Fruit fly (Drosophila melanogaster): ENCODE data around the gene Polr1B.

The Polr1B gene

DNA sequence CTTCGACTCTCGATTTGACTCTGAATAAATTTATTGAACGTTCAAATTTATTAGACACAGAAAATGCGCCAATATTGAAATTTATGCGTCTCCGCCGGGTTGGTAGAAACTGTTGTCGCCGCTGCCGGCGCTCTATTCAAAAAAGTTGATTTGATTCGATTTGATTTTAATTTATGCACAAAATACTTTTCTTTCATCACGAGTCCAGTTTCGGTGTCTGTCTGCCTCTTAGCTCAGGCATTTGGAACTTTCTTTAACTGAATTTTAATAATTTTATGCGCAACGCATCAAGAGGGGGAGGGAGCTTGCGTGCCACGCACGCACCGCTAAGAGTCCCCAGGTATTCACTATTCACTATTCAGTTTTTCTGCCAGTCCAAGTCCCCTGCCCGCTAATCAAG is 33.4 kb downstream of the Polr1B start:
- TF ChIP-seq CG33017 (tag; optimal IDR thresholded peaks at IDR 0.05) = no peak
- no peak for TF ChIP-seq Hr96 (GFP tag; optimal IDR thresholded peaks at IDR 0.05)
- TF ChIP-seq cic (GFP tag; optimal IDR thresholded peaks at IDR 0.05) = no peak
- no peak for TF ChIP-seq cnc (optimal IDR thresholded peaks at IDR 0.05)
- no peak for TF ChIP-seq bab1 (GFP tag; optimal IDR thresholded peaks at IDR 0.05)
- no peak for TF ChIP-seq CG12768 (GFP tag; optimal IDR thresholded peaks at IDR 0.05)
- TF ChIP-seq Crg-1 (GFP tag; optimal IDR thresholded peaks at IDR 0.05) = no peak
- no peak for TF ChIP-seq Clk (GFP tag; optimal IDR thresholded peaks at IDR 0.05)
- no peak for TF ChIP-seq kay (GFP tag; ENCODE audit: borderline replicate concordance)
- no peak for TF ChIP-seq toe (GFP tag; optimal IDR thresholded peaks at IDR 0.05)

DNA sequence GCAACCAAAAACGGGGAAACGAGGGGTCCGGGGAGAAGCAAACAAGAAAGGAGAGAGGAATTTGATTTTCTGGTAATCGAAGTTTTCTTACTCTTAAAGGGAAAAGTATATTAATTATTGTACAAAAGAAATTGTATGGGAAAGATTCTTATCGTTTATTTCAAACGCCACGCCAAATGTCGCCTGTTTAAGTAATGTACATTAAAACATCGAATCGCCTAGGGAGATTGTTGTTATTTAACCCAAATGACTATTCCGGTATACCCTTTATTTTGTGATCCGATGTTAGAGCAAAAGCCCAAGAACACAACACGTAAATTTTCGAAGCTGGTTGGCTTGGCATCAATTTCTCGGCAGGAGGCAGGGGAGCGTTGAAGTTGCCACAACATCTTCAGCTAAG is 35.3 kb downstream of the Polr1B start:
- no peak for TF ChIP-seq CG12768 (GFP tag; optimal IDR thresholded peaks at IDR 0.05)
- TF ChIP-seq cic (GFP tag; optimal IDR thresholded peaks at IDR 0.05) = no peak
- TF ChIP-seq Mnt (GFP tag; optimal IDR thresholded peaks at IDR 0.05) = no peak
- no peak for TF ChIP-seq CG1620 (GFP tag; optimal IDR thresholded peaks at IDR 0.05)
- no peak for TF ChIP-seq bab1 (GFP tag; optimal IDR thresholded peaks at IDR 0.05)
- no peak for TF ChIP-seq kay (GFP tag; ENCODE audit: borderline replicate concordance)
- no peak for TF ChIP-seq cnc (optimal IDR thresholded peaks at IDR 0.05)
- TF ChIP-seq tj (GFP tag; optimal IDR thresholded peaks at IDR 0.05) = no peak
- no peak for TF ChIP-seq Crg-1 (GFP tag; optimal IDR thresholded peaks at IDR 0.05)
- no peak for TF ChIP-seq pad (GFP tag; optimal IDR thresholded peaks at IDR 0.05)
- TF ChIP-seq toe (GFP tag; optimal IDR thresholded peaks at IDR 0.05) = no peak
- no peak for TF ChIP-seq CG5204 (GFP tag; optimal IDR thresholded peaks at IDR 0.05)

DNA sequence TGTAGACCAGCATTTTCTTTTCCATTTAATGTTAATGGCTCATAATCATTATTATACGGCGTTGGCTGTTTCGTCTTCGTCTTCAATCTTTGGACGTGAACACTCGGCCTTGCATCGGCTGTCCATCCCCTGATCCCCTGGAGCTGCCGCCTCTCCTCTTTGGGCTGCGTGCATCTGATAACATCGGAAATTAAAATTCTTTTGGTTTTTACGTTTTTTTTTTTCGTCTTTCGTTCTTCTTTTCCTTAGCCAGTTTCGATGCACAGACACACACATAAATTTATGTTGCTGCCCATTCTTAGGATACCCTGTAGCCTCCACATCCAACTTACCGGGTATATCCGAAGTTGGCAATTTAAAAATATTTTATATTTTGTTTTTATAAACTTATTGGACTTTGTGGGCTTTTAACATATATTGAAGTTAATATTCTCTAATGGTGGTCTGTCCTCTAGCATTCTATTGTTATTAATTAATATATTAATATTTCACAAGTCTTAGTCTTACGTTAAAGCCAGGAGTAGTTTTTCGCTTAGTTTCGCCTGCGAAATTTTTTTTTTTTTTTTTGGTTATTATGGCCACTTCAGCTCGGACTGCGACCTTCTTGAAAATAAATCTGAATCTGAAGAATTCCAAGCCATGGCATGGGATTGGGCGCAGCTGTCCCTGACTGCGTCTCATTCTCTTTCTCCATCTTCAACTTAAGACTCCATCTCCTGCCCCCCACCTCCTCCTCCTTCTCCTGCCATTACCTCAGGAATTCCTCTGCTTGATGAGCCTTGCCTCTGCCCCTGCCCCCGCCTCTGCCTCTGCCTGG is 36.8 kb downstream of the Polr1B start:
- no peak for TF ChIP-seq CG12768 (GFP tag; optimal IDR thresholded peaks at IDR 0.05)
- TF ChIP-seq toe (GFP tag; optimal IDR thresholded peaks at IDR 0.05) = no peak
- no peak for TF ChIP-seq Crg-1 (GFP tag; optimal IDR thresholded peaks at IDR 0.05)
- no peak for TF ChIP-seq kay (GFP tag; ENCODE audit: borderline replicate concordance)
- TF ChIP-seq Mnt (GFP tag; optimal IDR thresholded peaks at IDR 0.05) = no peak
- TF ChIP-seq CG14711 (tag; optimal IDR thresholded peaks at IDR 0.05) = no peak
- TF ChIP-seq CG5204 (GFP tag; optimal IDR thresholded peaks at IDR 0.05) = no peak
- TF ChIP-seq cic (GFP tag; optimal IDR thresholded peaks at IDR 0.05) = no peak
- no peak for TF ChIP-seq CG33017 (tag; optimal IDR thresholded peaks at IDR 0.05)

DNA sequence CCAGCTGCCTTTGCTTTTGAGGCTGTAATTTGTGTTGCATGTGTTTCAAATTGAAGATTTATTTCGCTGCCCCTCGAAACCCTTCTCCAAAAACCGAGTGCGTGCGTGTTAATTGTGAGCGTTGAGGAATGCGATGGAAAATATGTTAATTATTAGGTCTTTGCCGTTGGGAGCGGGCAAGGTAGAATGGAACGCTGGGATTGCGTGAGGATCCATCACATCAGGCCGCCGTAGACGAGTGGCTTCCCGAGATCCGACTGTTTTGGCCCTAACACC is 37.3 kb downstream of the Polr1B start:
- TF ChIP-seq ovo (GFP tag; optimal IDR thresholded peaks at IDR 0.05) = no peak
- TF ChIP-seq Hr96 (GFP tag; optimal IDR thresholded peaks at IDR 0.05) = no peak
- no peak for TF ChIP-seq CG11617 (GFP tag; optimal IDR thresholded peaks at IDR 0.05)
- no peak for TF ChIP-seq CG12768 (GFP tag; optimal IDR thresholded peaks at IDR 0.05)
- no peak for TF ChIP-seq Clk (GFP tag; optimal IDR thresholded peaks at IDR 0.05)
- TF ChIP-seq CG7045 (GFP tag; optimal IDR thresholded peaks at IDR 0.05) = no peak
- TF ChIP-seq CG14711 (tag; optimal IDR thresholded peaks at IDR 0.05) = no peak
- TF ChIP-seq CG5204 (GFP tag; optimal IDR thresholded peaks at IDR 0.05) = no peak
- TF ChIP-seq Mnt (GFP tag; optimal IDR thresholded peaks at IDR 0.05) = no peak
- no peak for TF ChIP-seq Crg-1 (GFP tag; optimal IDR thresholded peaks at IDR 0.05)
- no peak for TF ChIP-seq bab1 (GFP tag; optimal IDR thresholded peaks at IDR 0.05)
- TF ChIP-seq cic (GFP tag; optimal IDR thresholded peaks at IDR 0.05) = no peak
- no peak for TF ChIP-seq cnc (optimal IDR thresholded peaks at IDR 0.05)
- no peak for TF ChIP-seq tj (GFP tag; optimal IDR thresholded peaks at IDR 0.05)
- TF ChIP-seq kay (GFP tag; ENCODE audit: borderline replicate concordance) = no peak
- no peak for TF ChIP-seq CG7101 (tag; optimal IDR thresholded peaks at IDR 0.05)
- TF ChIP-seq CG1620 (GFP tag; optimal IDR thresholded peaks at IDR 0.05) = no peak
- TF ChIP-seq pad (GFP tag; optimal IDR thresholded peaks at IDR 0.05) = no peak
- no peak for TF ChIP-seq toe (GFP tag; optimal IDR thresholded peaks at IDR 0.05)

DNA sequence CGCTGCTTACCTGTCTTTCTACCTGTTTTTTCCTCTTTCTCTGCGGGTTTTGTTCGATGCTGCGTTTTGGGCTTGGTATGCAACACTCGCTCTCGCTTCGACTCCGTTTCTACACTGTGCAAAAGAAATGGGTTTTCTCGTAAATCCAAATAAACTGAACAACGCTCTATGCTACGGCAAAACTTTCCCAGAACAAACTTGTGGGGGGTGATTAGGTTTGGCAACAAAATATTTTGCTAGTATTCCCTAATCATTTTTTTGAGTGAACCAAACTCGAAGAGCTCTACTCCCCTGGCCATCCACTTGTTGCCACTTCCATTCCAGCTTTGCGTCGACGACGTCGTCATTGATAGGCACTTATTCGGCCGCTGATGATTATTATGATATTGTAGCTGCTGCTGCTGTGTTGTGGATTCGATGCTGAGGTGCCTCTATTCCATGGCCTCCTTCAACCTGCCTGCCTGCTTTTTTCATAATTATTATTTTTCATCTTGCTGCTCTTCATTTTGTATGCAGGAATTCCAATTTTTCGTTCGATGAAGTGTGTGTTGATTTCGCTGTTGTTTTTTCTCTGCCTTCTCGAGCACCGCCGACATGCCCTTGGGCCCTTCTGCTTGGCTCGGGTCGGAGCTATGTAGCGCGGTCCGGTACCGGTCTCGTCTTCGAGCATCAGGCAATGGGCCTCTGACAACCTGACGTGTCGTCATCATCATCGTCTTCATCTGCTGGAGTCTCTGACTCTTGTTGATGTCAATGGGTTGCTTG is 38.0 kb downstream of the Polr1B start:
- TF ChIP-seq CG7045 (GFP tag; optimal IDR thresholded peaks at IDR 0.05) (no peak), Mnt (GFP tag; optimal IDR thresholded peaks at IDR 0.05) (no peak), CG12768 (GFP tag; optimal IDR thresholded peaks at IDR 0.05) (no peak), cic (GFP tag; optimal IDR thresholded peaks at IDR 0.05) (no peak), CG11617 (GFP tag; optimal IDR thresholded peaks at IDR 0.05) (no peak), toe (GFP tag; optimal IDR thresholded peaks at IDR 0.05) (no peak), ovo (GFP tag; optimal IDR thresholded peaks at IDR 0.05) (no peak), CG7101 (tag; optimal IDR thresholded peaks at IDR 0.05) (no peak), kay (GFP tag; ENCODE audit: borderline replicate concordance) (no peak), Crg-1 (GFP tag; optimal IDR thresholded peaks at IDR 0.05) (no peak), pad (GFP tag; optimal IDR thresholded peaks at IDR 0.05) (no peak), CG14711 (tag; optimal IDR thresholded peaks at IDR 0.05) (no peak)

DNA sequence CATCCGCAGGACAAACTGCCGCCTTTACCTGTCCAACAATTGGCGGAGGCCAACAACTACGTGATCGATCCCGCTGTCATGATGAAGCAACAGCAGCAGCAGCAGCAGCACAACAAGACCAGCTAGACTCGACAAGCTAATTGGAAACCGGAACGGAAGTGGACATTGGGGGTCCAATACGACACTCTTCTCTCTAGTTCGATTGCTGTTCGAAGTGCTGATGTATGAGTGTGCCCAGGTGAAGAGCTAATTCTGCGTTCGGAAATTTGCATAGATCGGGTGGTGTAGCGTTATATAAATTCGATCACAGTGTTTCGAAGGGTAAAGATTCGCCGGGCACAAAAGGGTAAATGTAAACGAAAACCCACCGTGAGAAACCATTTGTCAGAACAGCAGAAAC is 43.0 kb downstream of the Polr1B start:
- TF ChIP-seq Mnt (GFP tag; optimal IDR thresholded peaks at IDR 0.05) (no peak), CG33017 (tag; optimal IDR thresholded peaks at IDR 0.05) (no peak), kay (GFP tag; ENCODE audit: borderline replicate concordance) (no peak), CG7101 (tag; optimal IDR thresholded peaks at IDR 0.05) (no peak), CG11617 (GFP tag; optimal IDR thresholded peaks at IDR 0.05) (no peak), CG1620 (GFP tag; optimal IDR thresholded peaks at IDR 0.05) (no peak), Hr96 (GFP tag; optimal IDR thresholded peaks at IDR 0.05) (no peak), CG7045 (GFP tag; optimal IDR thresholded peaks at IDR 0.05) (no peak), bab1 (GFP tag; optimal IDR thresholded peaks at IDR 0.05) (no peak), tj (GFP tag; optimal IDR thresholded peaks at IDR 0.05) (no peak), cic (GFP tag; optimal IDR thresholded peaks at IDR 0.05) (no peak), Clk (GFP tag; optimal IDR thresholded peaks at IDR 0.05) (no peak), CG5204 (GFP tag; optimal IDR thresholded peaks at IDR 0.05) (no peak)

All from whole organism, adult.